Fruit fly (Drosophila melanogaster) whole organism, embryonic: ENCODE data around the gene Cdc5.
A peak's percentile ranks its signal among the peaks of the same experiment; 100 is the strongest.

Experiments
- ATbp ChIP-seq: fragments of 200-800 bp; sonication (Bioruptor generic); optimal IDR thresholded peaks from 2 replicates; lab custom pipeline; 2017; ENCODE audit warnings: missing biosample characterization, mild to moderate bottlenecking, missing genetic modification characterization, missing genetic modification reagents
- Atf6 ChIP-seq: fragments of 200-800 bp; sonication (Bioruptor generic); IDR thresholded peaks from 2 replicates; pipeline ENCODE4 v1.3.6; 2022; ENCODE audit warnings: missing biosample characterization, missing genetic modification characterization
- BEAF-32 ChIP-seq: fragments of 200-800 bp; sonication (Bioruptor generic); optimal IDR thresholded peaks from 3 replicates; lab custom pipeline; 2017; ENCODE audit warnings: missing biosample characterization, missing genetic modification characterization, mild to moderate bottlenecking, moderate library complexity, missing genetic modification reagents
- CG10147 ChIP-seq: fragments of 200-800 bp; sonication (Bioruptor generic); optimal IDR thresholded peaks from 2 replicates; lab custom pipeline; 2019; ENCODE audit warnings: missing biosample characterization, mild to moderate bottlenecking, missing genetic modification characterization, moderate library complexity
- CG10959 ChIP-seq: fragments of 200-800 bp; sonication (Bioruptor generic); IDR thresholded peaks from 2 replicates; pipeline ENCODE4 v1.3.6; 2022; ENCODE audit warnings: missing biosample characterization, missing genetic modification characterization
- CG12391 ChIP-seq: fragments of 200-800 bp; sonication (Bioruptor generic); optimal IDR thresholded peaks from 3 replicates; lab custom pipeline; 2018; ENCODE audit warnings: missing biosample characterization, mild to moderate bottlenecking, missing genetic modification characterization, moderate library complexity
- CG13123 ChIP-seq: fragments of 200-800 bp; sonication (Bioruptor generic); optimal IDR thresholded peaks from 2 replicates; lab custom pipeline; 2016; ENCODE audit warnings: missing biosample characterization, missing genetic modification characterization
- CG15073 ChIP-seq: fragments of 200-800 bp; sonication (Bioruptor generic); optimal IDR thresholded peaks from 2 replicates; lab custom pipeline; 2016; ENCODE audit warnings: missing biosample characterization, missing genetic modification characterization
- CG15514 ChIP-seq: fragments of 200-800 bp; sonication (Bioruptor generic); optimal IDR thresholded peaks from 3 replicates; lab custom pipeline; 2017; ENCODE audit warnings: missing biosample characterization, missing genetic modification characterization, mild to moderate bottlenecking, moderate library complexity, missing genetic modification reagents
- CG16813 ChIP-seq: fragments of 200-800 bp; sonication (Bioruptor generic); IDR thresholded peaks from 3 replicates; pipeline ENCODE4 v1.3.6; 2022; ENCODE audit warnings: missing biosample characterization, missing genetic modification characterization; ENCODE audit not compliant: partially characterized antibody
- CG17361 ChIP-seq: fragments of 200-800 bp; sonication (Bioruptor generic); IDR thresholded peaks from 3 replicates; pipeline ENCODE4 v1.3.6; 2022; ENCODE audit warnings: missing biosample characterization, missing genetic modification characterization
- CG17829 ChIP-seq: fragments of 200-800 bp; optimal IDR thresholded peaks from 2 replicates; lab custom pipeline; 2019; ENCODE audit warnings: missing biosample characterization, mild to moderate bottlenecking, missing genetic modification characterization, moderate library complexity
- CG18011 ChIP-seq: fragments of 200-800 bp; sonication (Bioruptor generic); optimal IDR thresholded peaks from 2 replicates; lab custom pipeline; 2017; ENCODE audit warnings: missing biosample characterization, missing genetic modification characterization, mild to moderate bottlenecking, moderate library complexity, missing genotype
- CG18619 ChIP-seq: fragments of 200-800 bp; sonication (Bioruptor generic); optimal IDR thresholded peaks from 3 replicates; lab custom pipeline; 2017; ENCODE audit warnings: missing biosample characterization, mild to moderate bottlenecking, missing genetic modification characterization
- CG2116 ChIP-seq: fragments of 200-800 bp; sonication (Bioruptor generic); optimal IDR thresholded peaks from 3 replicates; lab custom pipeline; 2018; ENCODE audit warnings: missing biosample characterization, mild to moderate bottlenecking, missing genetic modification characterization
- CG2712 ChIP-seq: fragments of 200-800 bp; optimal IDR thresholded peaks from 3 replicates; lab custom pipeline; 2019; ENCODE audit warnings: missing biosample characterization, mild to moderate bottlenecking, missing genetic modification characterization, moderate library complexity
- CG3995 ChIP-seq: fragments of 200-800 bp; sonication (Bioruptor generic); optimal IDR thresholded peaks from 3 replicates; lab custom pipeline; 2016; ENCODE audit warnings: missing biosample characterization, missing genetic modification characterization
- CG4424 ChIP-seq: fragments of 200-800 bp; sonication (Bioruptor generic); optimal IDR thresholded peaks from 3 replicates; lab custom pipeline; 2016; ENCODE audit warnings: missing biosample characterization, missing genetic modification characterization
- CG4617 ChIP-seq: fragments of 200-800 bp; sonication (Bioruptor generic); optimal IDR thresholded peaks from 3 replicates; lab custom pipeline; 2016; ENCODE audit warnings: missing biosample characterization, missing genetic modification characterization, borderline replicate concordance
- CG6175 ChIP-seq: fragments of 200-800 bp; sonication (Bioruptor generic); IDR thresholded peaks from 3 replicates; pipeline ENCODE4 v1.3.6; 2022; ENCODE audit warnings: missing biosample characterization, missing genetic modification characterization
- CG6654 ChIP-seq: fragments of 200-800 bp; sonication (Bioruptor generic); optimal IDR thresholded peaks from 2 replicates; lab custom pipeline; 2017; ENCODE audit warnings: missing biosample characterization, mild to moderate bottlenecking, missing genetic modification characterization
- CG7963 ChIP-seq: fragments of 200-800 bp; sonication (Bioruptor generic); IDR thresholded peaks from 3 replicates; pipeline ENCODE4 v1.3.6; 2022; ENCODE audit warnings: missing biosample characterization, missing genetic modification characterization; ENCODE audit not compliant: partially characterized antibody
- CG8944 ChIP-seq: fragments of 200-800 bp; sonication (Bioruptor generic); optimal IDR thresholded peaks from 3 replicates; lab custom pipeline; 2016; ENCODE audit warnings: missing biosample characterization, missing genetic modification characterization
- CHES-1-like ChIP-seq: fragments of 200-800 bp; sonication (Bioruptor generic); optimal IDR thresholded peaks from 2 replicates; lab custom pipeline; 2016; ENCODE audit warnings: missing biosample characterization, missing genetic modification characterization
- Deaf1 ChIP-seq: fragments of 200-800 bp; optimal IDR thresholded peaks from 3 replicates; lab custom pipeline; 2019; ENCODE audit warnings: missing biosample characterization, mild to moderate bottlenecking, missing genetic modification characterization, moderate library complexity
- Doc3 ChIP-seq: fragments of 200-800 bp; sonication (Bioruptor generic); IDR thresholded peaks from 3 replicates; pipeline ENCODE4 v1.3.6; 2022; ENCODE audit warnings: missing biosample characterization, missing genetic modification characterization; ENCODE audit not compliant: partially characterized antibody
- Fer2 ChIP-seq: fragments of 200-800 bp; sonication (Bioruptor generic); optimal IDR thresholded peaks from 2 replicates; lab custom pipeline; 2018; ENCODE audit warnings: missing biosample characterization, mild to moderate bottlenecking, missing genetic modification characterization, moderate library complexity
- HLHmδ ChIP-seq: fragments of 200-800 bp; sonication (Bioruptor generic); optimal IDR thresholded peaks from 2 replicates; lab custom pipeline; 2018; ENCODE audit warnings: missing biosample characterization, mild to moderate bottlenecking, missing genetic modification characterization, moderate library complexity
- MESR4 ChIP-seq: fragments of 200-800 bp; sonication (Bioruptor generic); optimal IDR thresholded peaks from 2 replicates; lab custom pipeline; 2018; ENCODE audit warnings: missing biosample characterization, mild to moderate bottlenecking, missing genetic modification characterization, moderate library complexity
- Mad ChIP-seq: fragments of 200-800 bp; sonication (Bioruptor generic); optimal IDR thresholded peaks from 2 replicates; lab custom pipeline; 2016; ENCODE audit warnings: missing biosample characterization, missing genetic modification characterization
- Meics ChIP-seq: fragments of 200-800 bp; sonication (Bioruptor generic); optimal IDR thresholded peaks from 2 replicates; lab custom pipeline; 2017; ENCODE audit warnings: missing biosample characterization, mild to moderate bottlenecking, missing genetic modification characterization
- NFAT ChIP-seq: fragments of 200-800 bp; sonication (Bioruptor generic); IDR thresholded peaks from 2 replicates; pipeline ENCODE4 v1.3.6; 2022; ENCODE audit warnings: missing biosample characterization, missing genetic modification characterization
- Nf-YB ChIP-seq: fragments of 200-800 bp; sonication (Bioruptor generic); optimal IDR thresholded peaks from 3 replicates; lab custom pipeline; 2019; ENCODE audit warnings: missing biosample characterization, mild to moderate bottlenecking, missing genetic modification characterization, moderate library complexity
- TFAM ChIP-seq: fragments of 200-800 bp; sonication (Bioruptor generic); optimal IDR thresholded peaks from 2 replicates; lab custom pipeline; 2017; ENCODE audit warnings: missing biosample characterization, missing genetic modification characterization, inconsistent platforms
- Xbp1 ChIP-seq: fragments of 200-800 bp; sonication (Bioruptor generic); optimal IDR thresholded peaks from 3 replicates; lab custom pipeline; 2016; ENCODE audit warnings: missing biosample characterization, mild to moderate bottlenecking, missing genetic modification characterization
- Xrp1 ChIP-seq: fragments of 200-800 bp; sonication (Bioruptor generic); IDR thresholded peaks from 2 replicates; pipeline ENCODE4 v1.3.6; 2022; ENCODE audit warnings: missing biosample characterization, missing genetic modification characterization
- bsh ChIP-seq, 2 experiments: fragments of 200-800 bp; sonication (Bioruptor generic); optimal IDR thresholded peaks; 2 replicates each; lab custom pipeline; 2017 to 2018; ENCODE audit warnings: mild to moderate bottlenecking in 2 of 2, missing biosample characterization in 2 of 2, missing genetic modification characterization in 2 of 2, moderate library complexity in 1 of 2
- chm ChIP-seq: fragments of 200-800 bp; sonication (Bioruptor generic); IDR thresholded peaks from 2 replicates; pipeline ENCODE4 v1.3.6; 2022; ENCODE audit warnings: missing biosample characterization, missing genetic modification characterization
- corto ChIP-seq: fragments of 200-800 bp; sonication (Bioruptor generic); optimal IDR thresholded peaks from 2 replicates; lab custom pipeline; 2016; ENCODE audit warnings: missing biosample characterization, mild to moderate bottlenecking, missing genetic modification characterization, moderate library complexity
- croc ChIP-seq: fragments of 200-800 bp; sonication (Bioruptor generic); conservative IDR thresholded peaks from 3 replicates; pipeline ENCODE4 v1.3.6; 2022; ENCODE audit warnings: missing biosample characterization, missing genetic modification characterization
- dmrt99B ChIP-seq: fragments of 200-800 bp; sonication (Bioruptor generic); optimal IDR thresholded peaks from 2 replicates; lab custom pipeline; 2018; ENCODE audit warnings: missing biosample characterization, mild to moderate bottlenecking, missing genetic modification characterization, moderate library complexity
- fd102C ChIP-seq: fragments of 200-800 bp; sonication (Bioruptor generic); optimal IDR thresholded peaks from 2 replicates; lab custom pipeline; 2018; ENCODE audit warnings: missing biosample characterization, mild to moderate bottlenecking, missing genetic modification characterization, moderate library complexity
- gt ChIP-seq: fragments of 200-800 bp; sonication (Bioruptor generic); IDR thresholded peaks from 2 replicates; pipeline ENCODE4 v1.3.6; 2022; ENCODE audit warnings: missing biosample characterization, missing genetic modification characterization
- inv ChIP-seq: fragments of 200-800 bp; sonication (Bioruptor generic); IDR thresholded peaks from 2 replicates; pipeline ENCODE4 v1.3.6; 2022; ENCODE audit warnings: missing biosample characterization, missing genetic modification characterization; ENCODE audit not compliant: partially characterized antibody
- knrl ChIP-seq: fragments of 200-800 bp; sonication (Bioruptor generic); IDR thresholded peaks from 3 replicates; pipeline ENCODE4 v1.3.6; 2022; ENCODE audit warnings: missing biosample characterization, missing genetic modification characterization; ENCODE audit not compliant: partially characterized antibody
- lbe ChIP-seq: fragments of 200-800 bp; sonication (Bioruptor generic); optimal IDR thresholded peaks from 2 replicates; lab custom pipeline; 2016; ENCODE audit warnings: missing biosample characterization, mild to moderate bottlenecking, missing genetic modification characterization
- org-1 ChIP-seq: fragments of 200-800 bp; sonication (Bioruptor generic); optimal IDR thresholded peaks from 2 replicates; lab custom pipeline; 2017; ENCODE audit warnings: missing biosample characterization, missing genetic modification characterization
- yki ChIP-seq: fragments of >200 bp; optimal IDR thresholded peaks from 3 replicates; lab custom pipeline; 2018

Gene Cdc5

dm6 chr3L:392622-393159 is 31.5 kb upstream of the Cdc5 start, which contains the start of gene trh (continued):
- TF ChIP-seq Nf-YB (GFP tag; lab: Kevin White, UChicago): peak; percentile 22
- TF ChIP-seq corto (GFP tag; lab: Kevin White, UChicago): no peak
- TF ChIP-seq CG3995 (GFP tag; lab: Kevin White, UChicago): no peak
- 0 out of 3 replicates have a peak, but pooled peaks have one; percentile 5 for TF ChIP-seq knrl
- TF ChIP-seq CHES-1-like (GFP tag; lab: Kevin White, UChicago): no peak
- no peak for TF ChIP-seq Fer2
- no peak for TF ChIP-seq CG17361
- TF ChIP-seq bsh (GFP tag; optimal IDR thresholded peaks at IDR 0.05; lab: Kevin White, UChicago): no peak
- no peak for TF ChIP-seq CG10147 (GFP tag; lab: Kevin White, UChicago)

DNA sequence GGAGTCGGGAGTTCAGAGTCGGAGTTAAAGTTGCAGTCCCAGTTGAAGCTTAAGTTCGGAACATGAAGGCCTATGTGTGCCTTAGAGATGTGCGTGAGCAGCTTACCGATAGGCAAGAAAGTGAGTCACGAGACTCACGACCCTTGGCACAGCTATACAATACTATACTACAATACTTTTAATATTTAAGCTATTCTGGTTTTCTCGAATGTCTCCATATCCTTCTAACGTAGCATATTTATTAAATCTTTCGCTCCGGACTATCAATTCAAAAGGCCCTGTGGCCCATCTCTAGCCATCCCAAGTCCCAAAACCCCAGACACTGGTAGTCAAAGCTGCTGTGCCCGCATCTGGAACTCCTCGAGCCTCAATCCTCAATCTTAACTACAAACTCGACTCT is 29.0 kb upstream of the Cdc5 start:
- TF ChIP-seq CG18619 (GFP tag; lab: Kevin White, UChicago): no peak
- no peak for TF ChIP-seq HLHmδ (GFP tag; lab: Kevin White, UChicago)
- TF ChIP-seq fd102C: no peak
- no peak for TF ChIP-seq Mad
- no peak for TF ChIP-seq corto (GFP tag; lab: Kevin White, UChicago)
- no peak for TF ChIP-seq Meics (GFP tag; lab: Kevin White, UChicago)
- TF ChIP-seq org-1: no peak
- no peak for TF ChIP-seq CG2116 (GFP tag; lab: Kevin White, UChicago)
- TF ChIP-seq gt (GFP tag; lab: Robert Waterston, UW): no peak
- TF ChIP-seq inv (GFP tag; lab: Robert Waterston, UW): peak; percentile 40; the same call in 1 of the 2 replicates
- no peak for TF ChIP-seq NFAT
- peak; percentile 34 for TF ChIP-seq CG2712 (tag; lab: Kevin White, UChicago)
- TF ChIP-seq yki (lab: Kevin White, UChicago): no peak
- peak; percentile 37; the same call in 2 of the 3 replicates for TF ChIP-seq croc (GFP tag; lab: Robert Waterston, UW)
- TF ChIP-seq CG15514 (GFP tag; lab: Kevin White, UChicago): no peak
- TF ChIP-seq BEAF-32 (GFP tag; lab: Kevin White, UChicago): peak; percentile 39
- peak; percentile 63; the same call in 1 of the 2 replicates for TF ChIP-seq Xrp1 (GFP tag; lab: Robert Waterston, UW)
- TF ChIP-seq CG6175 (GFP tag; lab: Robert Waterston, UW): no peak
- TF ChIP-seq TFAM (GFP tag; lab: Kevin White, UChicago): no peak
- TF ChIP-seq CG13123 (GFP tag; lab: Kevin White, UChicago): no peak
- no peak for TF ChIP-seq chm (GFP tag; lab: Robert Waterston, UW)
- TF ChIP-seq MESR4 (GFP tag; lab: Kevin White, UChicago): no peak
- TF ChIP-seq CG15073 (GFP tag; lab: Kevin White, UChicago): no peak
- no peak for TF ChIP-seq Xbp1
- no peak for TF ChIP-seq CG8944 (GFP tag; lab: Kevin White, UChicago)
- no peak for TF ChIP-seq CG10959 (GFP tag; lab: Robert Waterston, UW)
- no peak for TF ChIP-seq CG12391
- TF ChIP-seq Doc3 (GFP tag; lab: Robert Waterston, UW): peak; percentile 59; the same call in 2 of the 3 replicates
- TF ChIP-seq dmrt99B: peak; percentile 17
- TF ChIP-seq CG6654 (GFP tag; lab: Kevin White, UChicago): no peak
- no peak for TF ChIP-seq Deaf1 (tag; lab: Kevin White, UChicago)
- no peak for TF ChIP-seq CG18011 (GFP tag; lab: Kevin White, UChicago)
- TF ChIP-seq lbe (GFP tag; lab: Kevin White, UChicago): no peak
- peak; percentile 13 for TF ChIP-seq CG17829
- TF ChIP-seq Atf6: no peak
- TF ChIP-seq CG7963 (GFP tag; lab: Robert Waterston, UW): 0 out of 3 replicates have a peak, but pooled peaks have one; percentile 7
- peak; percentile 64 for TF ChIP-seq CG16813 (GFP tag; lab: Robert Waterston, UW)
- 0 out of 3 replicates have a peak, but pooled peaks have one; percentile 14 for TF ChIP-seq CG17361
- no peak for TF ChIP-seq CG4617
- no peak for TF ChIP-seq ATbp (GFP tag; lab: Kevin White, UChicago)
- no peak for TF ChIP-seq CG4424 (GFP tag; lab: Kevin White, UChicago)
